Fruit fly (Drosophila melanogaster): Measurements from ENCODE around the gene cDIP.

Gene cDIP

DNA sequence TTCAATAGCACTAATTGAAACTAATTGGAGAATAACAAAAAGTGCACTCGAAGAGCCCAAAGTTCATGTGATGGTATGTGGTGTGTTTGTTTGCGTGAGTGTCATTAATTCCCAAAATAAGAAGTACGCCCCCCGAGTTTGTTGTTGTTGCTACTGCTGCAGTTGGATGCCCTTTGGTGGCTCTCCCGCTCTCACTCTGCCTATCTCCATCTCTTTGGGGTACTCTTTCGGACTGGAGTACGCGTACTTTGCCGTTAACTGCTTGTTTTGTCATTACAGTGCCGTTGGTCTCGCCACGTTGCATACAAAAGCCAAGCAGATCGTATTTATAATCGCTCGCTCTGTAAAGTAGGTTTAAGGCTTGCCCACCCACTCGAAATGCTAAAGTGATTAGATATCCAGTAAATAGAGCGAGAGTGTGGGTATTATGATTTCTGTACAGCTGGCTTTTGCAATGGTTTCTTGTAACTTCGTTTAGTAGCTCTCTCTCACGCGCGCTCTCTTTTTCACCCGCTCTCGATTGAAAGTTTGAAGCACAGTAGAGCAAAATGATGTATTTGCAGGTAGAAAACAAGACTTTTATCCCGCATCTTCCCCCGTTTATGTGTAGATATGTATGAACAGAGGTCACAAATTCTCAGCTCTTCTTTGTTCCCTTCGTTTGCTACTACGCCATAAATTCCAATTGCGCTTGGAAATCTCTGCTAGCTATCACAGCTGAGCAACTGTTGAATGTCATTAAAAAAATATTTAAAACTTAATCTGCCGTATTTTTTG, 48.7 kb downstream of the cDIP start (continued):
- peak; percentile 11 for TF ChIP-seq CG10274 (GFP tag; optimal IDR thresholded peaks at IDR 0.05)
- TF ChIP-seq seq (GFP tag; IDR thresholded peaks at IDR 0.05), result peak; percentile 38; the same call in 1 of the 2 replicates
- TF ChIP-seq Bteb2 (GFP tag; optimal IDR thresholded peaks at IDR 0.05), result peak; percentile 15
- peak in 1 of 2 experiments; percentile 72 for TF ChIP-seq Hr51 (GFP tag; optimal IDR thresholded peaks at IDR 0.05)
- TF ChIP-seq ind (GFP tag; optimal IDR thresholded peaks at IDR 0.05), result peak; percentile 36
- TF ChIP-seq Oli (tag; optimal IDR thresholded peaks at IDR 0.05), result peak; percentile 67
- TF ChIP-seq CG34376 (GFP tag; optimal IDR thresholded peaks at IDR 0.05), result peak; percentile 52
- TF ChIP-seq btn (GFP tag; optimal IDR thresholded peaks at IDR 0.05), result peak; percentile 7
- 0 out of 2 replicates have a peak, but pooled peaks have one; percentile 10 for TF ChIP-seq ttk (GFP tag; IDR thresholded peaks at IDR 0.05)
- TF ChIP-seq sc (optimal IDR thresholded peaks at IDR 0.05), result no peak
- TF ChIP-seq sc (GFP tag; optimal IDR thresholded peaks at IDR 0.05), result peak; percentile 21
- TF ChIP-seq chinmo (GFP tag; IDR thresholded peaks at IDR 0.05; ENCODE audit: partially characterized antibody), result 0 out of 4 replicates have a peak, but pooled peaks have one; percentile 12
- TF ChIP-seq so (GFP tag; IDR thresholded peaks at IDR 0.05), result peak; percentile 51; the same call in 1 of the 3 replicates
- TF ChIP-seq slbo (GFP tag; IDR thresholded peaks at IDR 0.05), result 0 out of 2 replicates have a peak, but pooled peaks have one; percentile 18
- no peak for TF ChIP-seq fd64A (GFP tag; optimal IDR thresholded peaks at IDR 0.05)
- peak; percentile 19 for TF ChIP-seq chn (GFP tag; optimal IDR thresholded peaks at IDR 0.05)
- peak; percentile 71 for TF ChIP-seq corto (GFP tag; optimal IDR thresholded peaks at IDR 0.05)
- TF ChIP-seq emc (GFP tag; optimal IDR thresholded peaks at IDR 0.05), result no peak
- peak; percentile 7 for TF ChIP-seq Xrp1 (GFP tag; IDR thresholded peaks at IDR 0.05)
- TF ChIP-seq tgo (GFP tag; IDR thresholded peaks at IDR 0.05), result peak; percentile 24; the same call in 1 of the 3 replicates
- TF ChIP-seq CG1233 (GFP tag; optimal IDR thresholded peaks at IDR 0.05), result peak; percentile 45
- 0 out of 2 replicates have a peak, but pooled peaks have one; percentile 22 for TF ChIP-seq ap (GFP tag; IDR thresholded peaks at IDR 0.05)
- TF ChIP-seq Atf6 (GFP tag; IDR thresholded peaks at IDR 0.05), result 0 out of 2 replicates have a peak, but pooled peaks have one; percentile 15
- peak; percentile 23 for TF ChIP-seq CG7786 (GFP tag; optimal IDR thresholded peaks at IDR 0.05)
- no peak for TF ChIP-seq fu2 (GFP tag; optimal IDR thresholded peaks at IDR 0.05)
- TF ChIP-seq Dek (tag; optimal IDR thresholded peaks at IDR 0.05), result peak; percentile 23
- peak; percentile 24 for TF ChIP-seq Antp (GFP tag; optimal IDR thresholded peaks at IDR 0.05)
- TF ChIP-seq klu (GFP tag; IDR thresholded peaks at IDR 0.05), result no peak
- no peak for TF ChIP-seq D (optimal IDR thresholded peaks at IDR 0.05)
- TF ChIP-seq D (GFP tag; optimal IDR thresholded peaks at IDR 0.05), result peak; percentile 5
- peak; percentile 42 for TF ChIP-seq oc (tag; optimal IDR thresholded peaks at IDR 0.05)
- peak; percentile 18 for TF ChIP-seq mirr (GFP tag; optimal IDR thresholded peaks at IDR 0.05)
- TF ChIP-seq CG12659 (GFP tag; optimal IDR thresholded peaks at IDR 0.05), result peak; percentile 45
- no peak for TF ChIP-seq CG10431 (GFP tag; optimal IDR thresholded peaks at IDR 0.05)
- peak; percentile 65 for TF ChIP-seq row (GFP tag; IDR thresholded peaks at IDR 0.05)
- TF ChIP-seq CG12391 (tag; optimal IDR thresholded peaks at IDR 0.05), result peak; percentile 38
- TF ChIP-seq HmgZ (tag; optimal IDR thresholded peaks at IDR 0.05), result no peak
- no peak for TF ChIP-seq CG8359 (GFP tag; optimal IDR thresholded peaks at IDR 0.05; ENCODE audit: borderline replicate concordance)
- TF ChIP-seq nmo (GFP tag; optimal IDR thresholded peaks at IDR 0.05), result peak; percentile 31
- TF ChIP-seq HHEX (GFP tag; optimal IDR thresholded peaks at IDR 0.05), result peak; percentile 47
- TF ChIP-seq CG12219 (GFP tag; optimal IDR thresholded peaks at IDR 0.05), result peak; percentile 58
- TF ChIP-seq sqz (GFP tag; optimal IDR thresholded peaks at IDR 0.05), result peak; percentile 56
- peak; percentile 19 for TF ChIP-seq bcd (GFP tag; optimal IDR thresholded peaks at IDR 0.05)
- TF ChIP-seq tin (GFP tag; optimal IDR thresholded peaks at IDR 0.05), result peak; percentile 22
- peak; percentile 68 for TF ChIP-seq dmrt99B (tag; optimal IDR thresholded peaks at IDR 0.05)
- TF ChIP-seq CG13424 (tag; optimal IDR thresholded peaks at IDR 0.05), result peak; percentile 45
- no peak for TF ChIP-seq CG12942 (GFP tag; optimal IDR thresholded peaks at IDR 0.05)
- peak; percentile 93 for TF ChIP-seq Ets65A (GFP tag)
- peak; percentile 19; the same call in 1 of the 2 replicates for TF ChIP-seq Drgx (GFP tag; IDR thresholded peaks at IDR 0.05)

All from whole organism, embryonic.